Worm (Caenorhabditis elegans): ENCODE data around the gene srh-47.
A peak's percentile ranks its signal among the peaks of the same experiment; 100 is the strongest.

The srh-47 gene

ce11 chrV:11268791-11269190, 31.6 kb downstream of the srh-47 start, which contains the start of gene str-115:
TSS of gene str-115 (plus strand) at chrV:11269091.
- TF ChIP-seq daf-16 (GFP tag; optimal IDR thresholded peaks at IDR 0.05): no peak
- TF ChIP-seq daf-16 (tag; optimal IDR thresholded peaks at IDR 0.05): no peak
- TF ChIP-seq skn-1 (tag; optimal IDR thresholded peaks at IDR 0.05): no peak
- no peak for TF ChIP-seq mes-2 (tag; optimal IDR thresholded peaks at IDR 0.05; ENCODE audit: poor library complexity, severe bottlenecking)
- TF ChIP-seq zip-2 (tag; optimal IDR thresholded peaks at IDR 0.05): no peak
- no peak for TF ChIP-seq duxl-1 (tag; optimal IDR thresholded peaks at IDR 0.05; ENCODE audit: poor library complexity)
- no peak for TF ChIP-seq nhr-76 (tag; optimal IDR thresholded peaks at IDR 0.05)
- TF ChIP-seq nhr-28 (tag; optimal IDR thresholded peaks at IDR 0.05): no peak
- no peak for TF ChIP-seq pqm-1 (tag; optimal IDR thresholded peaks at IDR 0.05)

- TF ChIP-seq mes-2 (tag; optimal IDR thresholded peaks at IDR 0.05; ENCODE audit: poor library complexity, severe bottlenecking): no peak
- no peak for TF ChIP-seq tag-97 (GFP tag; IDR thresholded peaks at IDR 0.05)
- no peak for TF ChIP-seq lim-7 (GFP tag; IDR thresholded peaks at IDR 0.05)
- no peak for TF ChIP-seq nhr-28 (tag; optimal IDR thresholded peaks at IDR 0.05)
- TF ChIP-seq mxl-3 (GFP tag; optimal IDR thresholded peaks at IDR 0.05): no peak
- no peak for TF ChIP-seq lin-1 (GFP tag; IDR thresholded peaks at IDR 0.05)
- no peak for TF ChIP-seq pha-4 (GFP tag; IDR thresholded peaks at IDR 0.05)
- no peak for TF ChIP-seq pha-4 (tag; optimal IDR thresholded peaks at IDR 0.05)
- no peak for TF ChIP-seq sdz-12 (GFP tag; optimal IDR thresholded peaks at IDR 0.05)
- no peak for TF ChIP-seq ceh-62 (tag; optimal IDR thresholded peaks at IDR 0.05)
- no peak for TF ChIP-seq saeg-2 (GFP tag; IDR thresholded peaks at IDR 0.05)
- no peak for TF ChIP-seq zip-2 (tag; optimal IDR thresholded peaks at IDR 0.05)
- TF ChIP-seq spr-3 (GFP tag; optimal IDR thresholded peaks at IDR 0.05): no peak
- TF ChIP-seq ztf-11 (tag; optimal IDR thresholded peaks at IDR 0.05): no peak
- no peak for TF ChIP-seq nhr-76 (tag; optimal IDR thresholded peaks at IDR 0.05)
- no peak for TF ChIP-seq F44E2.7 (GFP tag; IDR thresholded peaks at IDR 0.05)
- no peak for TF ChIP-seq lin-38 (GFP tag; IDR thresholded peaks at IDR 0.05)
- TF ChIP-seq nhr-6 (tag; optimal IDR thresholded peaks at IDR 0.05): no peak
- no peak for TF ChIP-seq nhr-77 (tag; optimal IDR thresholded peaks at IDR 0.05)
- no peak for TF ChIP-seq jun-1 (tag; optimal IDR thresholded peaks at IDR 0.05)
- no peak for TF ChIP-seq ceh-82 (tag; optimal IDR thresholded peaks at IDR 0.05)
Observed at ce11 chrV:11266681-11267080, 33.8 kb downstream of the srh-47 start, which contains the start of gene str-116. TSS of gene str-116 (plus strand) at chrV:11266981.

- TF ChIP-seq saeg-2 (GFP tag; IDR thresholded peaks at IDR 0.05): no peak
- no peak for TF ChIP-seq lsy-2 (tag; optimal IDR thresholded peaks at IDR 0.05)
- TF ChIP-seq unc-39 (tag; optimal IDR thresholded peaks at IDR 0.05): no peak
- TF ChIP-seq zfp-3 (GFP tag; conservative IDR thresholded peaks at IDR 0.05): no peak
- TF ChIP-seq nhr-25 (tag; optimal IDR thresholded peaks at IDR 0.05; ENCODE audit: borderline replicate concordance, insufficient read depth): no peak
- no peak for TF ChIP-seq D1046.2 (GFP tag; IDR thresholded peaks at IDR 0.05)
- TF ChIP-seq Y105C5A.15 (GFP tag; IDR thresholded peaks at IDR 0.05): no peak
- peak; percentile 37 for TF ChIP-seq nhr-28 (tag; optimal IDR thresholded peaks at IDR 0.05)
- no peak for TF ChIP-seq hmg-1.1 (GFP tag; IDR thresholded peaks at IDR 0.05)
- peak; percentile 66 for TF ChIP-seq dmd-6 (GFP tag; IDR thresholded peaks at IDR 0.05)
- no peak for TF ChIP-seq hlh-30 (tag; optimal IDR thresholded peaks at IDR 0.05; ENCODE audit: insufficient read depth)
- TF ChIP-seq gei-8 (GFP tag; optimal IDR thresholded peaks at IDR 0.05): no peak
- peak; percentile 81 for TF ChIP-seq mxl-3 (GFP tag; optimal IDR thresholded peaks at IDR 0.05)
- no peak for TF ChIP-seq nhr-6 (tag; optimal IDR thresholded peaks at IDR 0.05)
- TF ChIP-seq set-16 (GFP tag; IDR thresholded peaks at IDR 0.05): no peak
- no peak for TF ChIP-seq daf-19 (GFP tag; conservative IDR thresholded peaks at IDR 0.05)
- no peak for TF ChIP-seq ceh-32 (tag; optimal IDR thresholded peaks at IDR 0.05; ENCODE audit: poor library complexity)
- no peak for TF ChIP-seq dmd-8 (GFP tag; IDR thresholded peaks at IDR 0.05)
- TF ChIP-seq nhr-77 (tag; optimal IDR thresholded peaks at IDR 0.05): no peak
- TF ChIP-seq egl-43 (GFP tag; IDR thresholded peaks at IDR 0.05): no peak
- peak; percentile 63 for TF ChIP-seq pqm-1 (tag; optimal IDR thresholded peaks at IDR 0.05)
- TF ChIP-seq lin-1 (GFP tag; IDR thresholded peaks at IDR 0.05): no peak
- peak in 1 of 2 experiments; percentile 10 for TF ChIP-seq unc-62 (GFP tag; optimal IDR thresholded peaks at IDR 0.05 in 1 of 2)
- TF ChIP-seq unc-62 (tag; optimal IDR thresholded peaks at IDR 0.05): no peak
- no peak for TF ChIP-seq ceh-82 (tag; optimal IDR thresholded peaks at IDR 0.05)
Observed at ce11 chrV:11265482-11265881, 35.0 kb downstream of the srh-47 start, which contains the start of gene cln-3.1. TSS of gene cln-3.1 (minus strand) at chrV:11265652.
